Worm (Caenorhabditis elegans): ENCODE results near the gene C12D5.4.

C12D5.4 gene

DNA sequence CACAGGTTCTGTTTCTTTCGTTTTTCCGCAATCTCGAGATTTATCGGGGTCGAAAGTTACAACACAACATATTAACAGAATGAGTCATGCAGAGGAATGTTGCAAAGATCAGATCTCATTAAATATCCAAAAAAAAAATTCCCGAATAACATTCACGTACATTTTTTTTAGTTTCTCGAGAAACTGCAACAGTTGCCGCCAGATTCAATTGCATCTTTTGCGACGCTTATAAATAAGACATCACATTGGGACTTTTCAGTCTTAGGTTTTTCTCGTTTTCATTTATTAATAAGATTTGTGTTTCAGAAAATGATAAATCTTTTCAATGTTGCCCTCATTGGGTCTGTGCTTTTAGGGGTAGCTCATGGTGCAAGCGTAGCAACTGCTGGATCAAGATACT is 41.3 kb downstream of the C12D5.4 start, which contains the start of gene ZK105.1:
ZK105.1 (plus strand) TSS at position 301 of the 400 bp plus-strand sequence.
- TF ChIP-seq nhr-90 (tag; optimal IDR thresholded peaks at IDR 0.05) (no peak), lin-26 (GFP tag; IDR thresholded peaks at IDR 0.05) (no peak), sptf-2 (GFP tag; optimal IDR thresholded peaks at IDR 0.05) (no peak), nfya-2 (GFP tag; IDR thresholded peaks at IDR 0.05) (no peak), madf-8 (GFP tag; conservative IDR thresholded peaks at IDR 0.05) (no peak), somi-1 (GFP tag; optimal IDR thresholded peaks at IDR 0.05) (no peak), madf-10 (tag; optimal IDR thresholded peaks at IDR 0.05) (no peak), bed-2 (GFP tag; IDR thresholded peaks at IDR 0.05) (no peak), xnd-1 (tag; optimal IDR thresholded peaks at IDR 0.05) (no peak), cebp-1 (GFP tag; IDR thresholded peaks at IDR 0.05) (no peak), cebp-1 (tag; optimal IDR thresholded peaks at IDR 0.05) (no peak), him-1 (tag; optimal IDR thresholded peaks at IDR 0.05) (no peak), dpff-1 (tag; optimal IDR thresholded peaks at IDR 0.05) (no peak), nhr-27 (tag; optimal IDR thresholded peaks at IDR 0.05) (no peak), tbx-9 (tag; optimal IDR thresholded peaks at IDR 0.05; ENCODE audit: borderline replicate concordance) (no peak)

- no peak for TF ChIP-seq nfya-2 (GFP tag; IDR thresholded peaks at IDR 0.05)
- no peak for TF ChIP-seq akir-1 (GFP tag; optimal IDR thresholded peaks at IDR 0.05)
- TF ChIP-seq attf-3 (GFP tag; conservative IDR thresholded peaks at IDR 0.05) = no peak
- TF ChIP-seq ama-1 (optimal IDR thresholded peaks at IDR 0.05) = no peak
- no peak for TF ChIP-seq ama-1 (GFP tag; optimal IDR thresholded peaks at IDR 0.05)
- TF ChIP-seq dpl-1 (GFP tag; optimal IDR thresholded peaks at IDR 0.05) = no peak
- TF ChIP-seq fkh-3 (tag; optimal IDR thresholded peaks at IDR 0.05) = no peak
- no peak for TF ChIP-seq ztf-18 (tag; optimal IDR thresholded peaks at IDR 0.05)
Observed at ce11 chrV:7716034-7716433, 43.7 kb downstream of the C12D5.4 start, which contains the start of gene ZK105.12. Gene ZK105.12 (minus strand): TSS chrV:7716134.

DNA sequence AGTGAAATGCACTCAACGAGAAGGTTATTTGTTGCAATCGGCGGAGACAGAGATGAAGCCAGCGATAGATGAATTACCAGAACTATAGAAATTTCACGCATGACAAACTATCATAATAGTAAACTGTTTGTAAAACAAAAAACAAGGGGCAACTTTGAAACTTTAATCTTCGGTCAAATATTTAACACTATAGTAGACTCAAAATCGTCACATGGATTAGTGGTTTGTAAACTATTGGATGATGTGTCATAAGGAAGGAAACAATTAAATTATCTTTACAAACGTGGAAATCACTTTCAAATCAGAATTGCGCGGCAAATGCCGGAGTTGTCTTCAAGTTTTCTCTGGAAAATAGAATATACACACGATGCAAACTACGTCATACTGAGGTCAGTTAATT is 45.3 kb downstream of the C12D5.4 start, which contains the start of gene ZK105.5:
ZK105.5 (minus strand) TSS at position 101 of the 400 bp plus-strand sequence.
- TF ChIP-seq lin-35 (GFP tag; optimal IDR thresholded peaks at IDR 0.05) (no peak), F37B4.10 (GFP tag; IDR thresholded peaks at IDR 0.05) (no peak), ccch-3 (GFP tag; optimal IDR thresholded peaks at IDR 0.05) (no peak), sptf-2 (GFP tag; optimal IDR thresholded peaks at IDR 0.05) (no peak), lsl-1 (GFP tag; optimal IDR thresholded peaks at IDR 0.05) (no peak), B0019.2 (GFP tag; conservative IDR thresholded peaks at IDR 0.05) (no peak), bed-2 (GFP tag; IDR thresholded peaks at IDR 0.05) (no peak), madf-6 (GFP tag; IDR thresholded peaks at IDR 0.05) (no peak)

DNA sequence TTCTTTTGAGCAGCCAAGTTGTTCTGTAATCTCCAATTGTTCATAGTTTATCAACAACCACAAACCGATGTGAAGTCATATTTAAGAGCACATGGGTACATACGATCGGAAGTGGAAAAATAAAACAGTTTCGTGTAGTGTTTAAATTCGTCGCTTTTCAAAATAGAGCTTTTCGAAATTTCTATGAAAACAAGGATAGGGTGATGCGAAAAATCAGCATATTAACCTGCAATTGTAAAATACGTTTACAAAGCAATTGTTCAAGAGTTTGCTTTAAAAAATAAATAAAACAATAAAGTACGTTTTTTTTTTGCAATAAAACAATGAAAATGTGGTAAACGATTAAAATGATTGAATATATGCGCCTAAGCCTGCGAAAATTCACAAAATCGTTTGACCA is 49.6 kb downstream of the C12D5.4 start, which contains the start of gene ZK105.14:
ZK105.14 (minus strand) TSS at position 101 of the 400 bp plus-strand sequence.
- TF ChIP-seq zfh-2 (GFP tag; conservative IDR thresholded peaks at IDR 0.05) (no peak), lsy-27 (tag; optimal IDR thresholded peaks at IDR 0.05; ENCODE audit: borderline replicate concordance, insufficient read depth) (no peak), pbrm-1 (GFP tag; IDR thresholded peaks at IDR 0.05) (no peak), snpc-4 (GFP tag; optimal IDR thresholded peaks at IDR 0.05) (no peak), snpc-4 (tag; optimal IDR thresholded peaks at IDR 0.05) (no peak), D2030.7 (GFP tag; IDR thresholded peaks at IDR 0.05) (no peak)
